Worm (Caenorhabditis elegans) whole organism, L4 larva: Measurements from ENCODE around the gene F35C11.2.
"Not testable (repeated sequence)": the region's sequence is repeated elsewhere in the genome, so short reads cannot be mapped to it uniquely, and the experiment has no call there.

Experiments used
- ama-1 ChIP-seq: fragments of 150-350 bp; optimal IDR thresholded peaks from 2 replicates; lab custom pipeline; 2014; ENCODE audit warnings: inconsistent platforms, mixed read lengths
- egl-27 ChIP-seq: sonication (generic microtip); optimal IDR thresholded peaks from 3 replicates; lab custom pipeline; 2017; ENCODE audit warnings: missing biosample characterization, missing genetic modification reagents, missing genetic modification characterization
- fkh-10 ChIP-seq: fragments of 150-350 bp; optimal IDR thresholded peaks from 2 replicates; lab custom pipeline; 2014; ENCODE audit warnings: missing biosample characterization, missing genetic modification reagents, missing genetic modification characterization
- lir-3 ChIP-seq: sonication (generic microtip); optimal IDR thresholded peaks from 2 replicates; lab custom pipeline; 2016; ENCODE audit warnings: mild to moderate bottlenecking, missing genetic modification characterization, missing compliant biosample characterization
- nhr-11 ChIP-seq: fragments of 150-350 bp; optimal IDR thresholded peaks from 2 replicates; lab custom pipeline; 2014; ENCODE audit warnings: missing biosample characterization, missing genetic modification characterization
- nhr-76 ChIP-seq: fragments of 150-350 bp; optimal IDR thresholded peaks from 2 replicates; lab custom pipeline; 2014; ENCODE audit warnings: missing biosample characterization, missing genetic modification characterization
- pha-4 ChIP-seq, 2 experiments: fragments of 150-350 bp in 1 of 2; fragments of 200-800 bp in 1 of 2; sonication (Bioruptor generic) in 1 of 2; IDR thresholded peaks in 1 of 2; optimal IDR thresholded peaks in 1 of 2; 2 replicates each; pipeline versions ENCODE4 v1.3.6 to Lab custom; 2014 to 2022; ENCODE audit warnings: missing genetic modification characterization in 2 of 2, missing genetic modification reagents in 2 of 2, missing biosample characterization in 1 of 2, missing compliant biosample characterization in 1 of 2
- skn-1 ChIP-seq: fragments of 150-350 bp; optimal IDR thresholded peaks from 2 replicates; lab custom pipeline; 2014; ENCODE audit warnings: missing biosample characterization, missing genetic modification characterization
- unc-130 ChIP-seq: sonication (generic microtip); optimal IDR thresholded peaks from 2 replicates; lab custom pipeline; 2016; ENCODE audit warnings: missing genetic modification reagents, missing genetic modification characterization, missing compliant biosample characterization
- unc-62 ChIP-seq, 3 experiments: fragments of 150-350 bp in 1 of 3; sonication (generic microtip); optimal IDR thresholded peaks in 2 of 3; peaks in 1 of 3; 1 replicate in 1 of 3; 2 replicates in 2 of 3; lab custom pipeline; 2014 to 2017; ENCODE audit warnings: missing biosample characterization in 3 of 3, missing genetic modification characterization in 3 of 3, missing genetic modification reagents in 3 of 3, missing genotype in 1 of 3
- ztf-11 ChIP-seq: fragments of 150-350 bp; optimal IDR thresholded peaks from 2 replicates; lab custom pipeline; 2014; ENCODE audit warnings: missing biosample characterization, missing genetic modification characterization

DNA sequence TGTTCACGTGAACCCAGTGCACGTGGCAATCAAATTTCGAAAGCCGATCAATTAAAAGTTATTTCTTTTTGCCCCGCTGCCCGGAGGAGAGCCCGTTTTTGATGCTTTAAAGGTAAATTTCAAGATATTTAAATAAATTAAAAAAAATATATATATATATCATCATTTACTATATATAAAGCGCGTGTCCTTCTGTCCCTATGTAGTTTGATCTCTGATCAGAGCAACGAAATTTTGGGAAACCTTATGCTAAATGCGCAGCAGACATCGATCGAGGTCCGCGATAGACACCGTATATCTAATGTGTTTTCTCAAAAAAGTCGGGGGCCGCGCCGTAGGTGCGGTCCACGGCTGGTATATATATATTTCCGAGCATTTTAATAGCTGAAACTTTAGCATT lies 37.2 kb upstream of the F35C11.2 start:
- TF ChIP-seq egl-27 (tag; lab: Kevin White, UChicago); fkh-10 (GFP tag; lab: Kevin White, UChicago); nhr-11 (tag; lab: Kevin White, UChicago); unc-62 (GFP tag; optimal IDR thresholded peaks at IDR 0.05 in 1 of 2; lab: Kevin White, UChicago); unc-62 (tag; optimal IDR thresholded peaks at IDR 0.05; lab: Kevin White, UChicago); nhr-76; pha-4 (GFP tag; IDR thresholded peaks at IDR 0.05; lab: Robert Waterston, UW); pha-4 (tag; optimal IDR thresholded peaks at IDR 0.05; lab: Kevin White, UChicago); skn-1 (tag; lab: Kevin White, UChicago); unc-130 (GFP tag; lab: Kevin White, UChicago); ztf-11; ama-1; lir-3 (tag; lab: Kevin White, UChicago): not testable (repeated sequence)
